Worm (Caenorhabditis elegans) whole organism, mixed stage, embryonic: ENCODE data around the gene nhr-97.

ENCODE experiments used
- M03D4.4 ChIP-seq: sonication (generic microtip); optimal IDR thresholded peaks from 2 replicates; lab custom pipeline; 2017; ENCODE audit warnings: mild to moderate bottlenecking, missing genetic modification characterization, missing compliant biosample characterization
- bed-3 ChIP-seq: fragments of 200-800 bp; sonication (Bioruptor generic); optimal IDR thresholded peaks from 3 replicates; lab custom pipeline; 2018; ENCODE audit warnings: mild to moderate bottlenecking, missing genetic modification characterization, moderate library complexity, missing compliant biosample characterization
- blmp-1 ChIP-seq: fragments of 150-350 bp; optimal IDR thresholded peaks from 2 replicates; lab custom pipeline; 2014; ENCODE audit warnings: missing biosample characterization, missing genetic modification characterization
- ceh-39 ChIP-seq: fragments of 150-350 bp; optimal IDR thresholded peaks from 2 replicates; lab custom pipeline; 2014; ENCODE audit warnings: missing biosample characterization, missing genetic modification characterization
- ceh-43 ChIP-seq: fragments of 200-800 bp; sonication (Bioruptor generic); optimal IDR thresholded peaks from 2 replicates; lab custom pipeline; 2018; ENCODE audit warnings: mild to moderate bottlenecking, missing genetic modification characterization, moderate library complexity, missing compliant biosample characterization
- ceh-83 ChIP-seq: fragments of 200-800 bp; sonication (Bioruptor generic); optimal IDR thresholded peaks from 2 replicates; lab custom pipeline; 2018; ENCODE audit warnings: mild to moderate bottlenecking, missing genetic modification characterization, missing compliant biosample characterization
- ces-1 ChIP-seq: fragments of 150-350 bp; optimal IDR thresholded peaks from 2 replicates; lab custom pipeline; 2014; ENCODE audit warnings: missing biosample characterization, missing genetic modification reagents, missing genetic modification characterization
- drap-1 ChIP-seq: fragments of 200-800 bp; sonication (Bioruptor generic); optimal IDR thresholded peaks from 3 replicates; lab custom pipeline; 2018; ENCODE audit warnings: mild to moderate bottlenecking, missing genetic modification characterization, missing compliant biosample characterization
- elt-1 ChIP-seq: sonication (generic microtip); optimal IDR thresholded peaks from 2 replicates; lab custom pipeline; 2017; ENCODE audit warnings: missing genetic modification characterization, mild to moderate bottlenecking, missing compliant biosample characterization, antibody characterized with exemption, moderate library complexity, borderline replicate concordance; ENCODE audit not compliant: insufficient read depth
- elt-3 ChIP-seq: fragments of 150-350 bp; optimal IDR thresholded peaks from 2 replicates; lab custom pipeline; 2014; ENCODE audit warnings: missing biosample characterization, missing genetic modification characterization
- flh-1 ChIP-seq: fragments of 200-800 bp; sonication (Bioruptor generic); optimal IDR thresholded peaks from 2 replicates; lab custom pipeline; 2018; ENCODE audit warnings: mild to moderate bottlenecking, missing genetic modification characterization, moderate library complexity, missing compliant biosample characterization
- ham-2 ChIP-seq: fragments of 200-800 bp; sonication (Bioruptor generic); optimal IDR thresholded peaks from 2 replicates; lab custom pipeline; 2018; ENCODE audit warnings: mild to moderate bottlenecking, missing genetic modification characterization, missing compliant biosample characterization
- hlh-1 ChIP-seq: fragments of 150-350 bp; optimal IDR thresholded peaks from 2 replicates; lab custom pipeline; 2014; ENCODE audit warnings: missing biosample characterization, missing genetic modification reagents, missing genetic modification characterization
- lin-13 ChIP-seq: fragments of 150-350 bp; optimal IDR thresholded peaks from 2 replicates; lab custom pipeline; 2014; ENCODE audit warnings: missing biosample characterization, missing genetic modification characterization
- lin-32 ChIP-seq: fragments of 200-800 bp; sonication (Bioruptor generic); optimal IDR thresholded peaks from 2 replicates; lab custom pipeline; 2018; ENCODE audit warnings: mild to moderate bottlenecking, missing genetic modification characterization, missing compliant biosample characterization
- mab-5 ChIP-seq: fragments of 150-350 bp; optimal IDR thresholded peaks from 2 replicates; lab custom pipeline; 2014; ENCODE audit warnings: missing biosample characterization, missing genetic modification characterization
- mep-1 ChIP-seq: fragments of 150-350 bp; optimal IDR thresholded peaks from 2 replicates; lab custom pipeline; 2017; ENCODE audit warnings: missing biosample characterization, missing genetic modification reagents, missing genetic modification characterization, inconsistent platforms
- nhr-12 ChIP-seq: fragments of 150-350 bp; optimal IDR thresholded peaks from 2 replicates; lab custom pipeline; 2014; ENCODE audit warnings: missing biosample characterization, missing genetic modification characterization
- nhr-2 ChIP-seq: fragments of 150-350 bp; optimal IDR thresholded peaks from 2 replicates; lab custom pipeline; 2014; ENCODE audit warnings: missing biosample characterization, missing genetic modification characterization
- nhr-237 ChIP-seq: fragments of 150-350 bp; optimal IDR thresholded peaks from 2 replicates; lab custom pipeline; 2014; ENCODE audit warnings: missing biosample characterization, missing genetic modification characterization
- nhr-76 ChIP-seq: sonication (generic microtip); optimal IDR thresholded peaks from 2 replicates; lab custom pipeline; 2017; ENCODE audit warnings: missing biosample characterization, missing genetic modification characterization
- pha-4 ChIP-seq: fragments of 150-350 bp; optimal IDR thresholded peaks from 2 replicates; lab custom pipeline; 2018; ENCODE audit warnings: missing biosample characterization, missing genetic modification reagents, missing genetic modification characterization
- sem-2 ChIP-seq: fragments of 200-800 bp; sonication (Bioruptor generic); optimal IDR thresholded peaks from 2 replicates; lab custom pipeline; 2018; ENCODE audit warnings: mild to moderate bottlenecking, missing genetic modification characterization, missing compliant biosample characterization
- snpc-4 ChIP-seq: fragments of 150-350 bp; optimal IDR thresholded peaks from 2 replicates; lab custom pipeline; 2014; ENCODE audit warnings: missing biosample characterization, missing genetic modification characterization
- sptf-1 ChIP-seq: sonication (generic microtip); optimal IDR thresholded peaks from 2 replicates; lab custom pipeline; 2017; ENCODE audit warnings: mild to moderate bottlenecking, missing genetic modification characterization, moderate library complexity, missing compliant biosample characterization
- tbx-8 ChIP-seq: fragments of 200-800 bp; sonication (Bioruptor generic); optimal IDR thresholded peaks from 2 replicates; lab custom pipeline; 2018; ENCODE audit warnings: mild to moderate bottlenecking, missing genetic modification characterization, moderate library complexity, missing compliant biosample characterization
- unc-120 ChIP-seq: sonication (generic microtip); optimal IDR thresholded peaks from 2 replicates; lab custom pipeline; 2017; ENCODE audit warnings: missing genetic modification characterization, missing compliant biosample characterization; ENCODE audit not compliant: poor library complexity, severe bottlenecking
- unc-62 ChIP-seq: fragments of 150-350 bp; optimal IDR thresholded peaks from 2 replicates; lab custom pipeline; 2014; ENCODE audit warnings: missing biosample characterization, missing genetic modification reagents, missing genetic modification characterization
- zip-8 ChIP-seq: fragments of 150-350 bp; optimal IDR thresholded peaks from 2 replicates; lab custom pipeline; 2014; ENCODE audit warnings: missing biosample characterization, missing genetic modification characterization
- ztf-11 ChIP-seq: fragments of 150-350 bp; optimal IDR thresholded peaks from 2 replicates; lab custom pipeline; 2014; ENCODE audit warnings: missing biosample characterization, missing genetic modification characterization

nhr-97 gene

ce11 chrIV:9801418-9801817 is 44.0 kb downstream of the nhr-97 start:
- no peak for TF ChIP-seq mep-1 (tag; lab: Kevin White, UChicago)
- no peak for TF ChIP-seq hlh-1
- TF ChIP-seq tbx-8 (GFP tag; lab: Kevin White, UChicago): no peak
- TF ChIP-seq lin-13: no peak
- no peak for TF ChIP-seq ceh-83
- TF ChIP-seq sptf-1 (tag; lab: Kevin White, UChicago): no peak
- TF ChIP-seq sem-2: no peak

ce11 chrIV:9802711-9803110 is 45.3 kb downstream of the nhr-97 start, which contains the start of gene fat-3:
Gene fat-3, plus strand, starts transcription at chrIV:9803023.
- no peak for TF ChIP-seq nhr-2
- TF ChIP-seq ceh-43 (GFP tag; lab: Kevin White, UChicago): no peak
- no peak for TF ChIP-seq sem-2
- no peak for TF ChIP-seq hlh-1
- no peak for TF ChIP-seq unc-62
- TF ChIP-seq drap-1: no peak
- TF ChIP-seq flh-1 (GFP tag; lab: Kevin White, UChicago): no peak
- no peak for TF ChIP-seq pha-4 (tag; lab: Kevin White, UChicago)
- TF ChIP-seq ztf-11 (tag; lab: Kevin White, UChicago): no peak
- no peak for TF ChIP-seq elt-1 (tag; lab: Kevin White, UChicago)
- TF ChIP-seq M03D4.4 (tag; lab: Kevin White, UChicago): no peak
- no peak for TF ChIP-seq sptf-1 (tag; lab: Kevin White, UChicago)
- no peak for TF ChIP-seq elt-3 (tag; lab: Kevin White, UChicago)
- no peak for TF ChIP-seq ceh-83
- TF ChIP-seq, all 35 proteins: peak for 0

ce11 chrIV:9803544-9803943 is 46.1 kb downstream of the nhr-97 start:
- peak; percentile 52 for TF ChIP-seq unc-120
- no peak for TF ChIP-seq hlh-1
- no peak for TF ChIP-seq nhr-76
- peak; percentile 66 for TF ChIP-seq ces-1 (GFP tag; lab: Kevin White, UChicago)
- no peak for TF ChIP-seq bed-3 (GFP tag; lab: Kevin White, UChicago)
- TF ChIP-seq elt-1 (tag; lab: Kevin White, UChicago): no peak
- TF ChIP-seq ceh-39: peak; percentile 53
- TF ChIP-seq nhr-12: no peak
- TF ChIP-seq, all 35 proteins: peak for 3

ce11 chrIV:9810633-9811032 is 53.2 kb downstream of the nhr-97 start, which contains the start of gene dct-15:
Gene dct-15, minus strand, starts transcription at chrIV:9810733.
- TF ChIP-seq nhr-237 (tag; lab: Kevin White, UChicago): no peak
- TF ChIP-seq, all 35 proteins: peak for 0

ce11 chrIV:9811487-9811886 is 54.0 kb downstream of the nhr-97 start:
- no peak for TF ChIP-seq mab-5
- no peak for TF ChIP-seq M03D4.4 (tag; lab: Kevin White, UChicago)
- no peak for TF ChIP-seq elt-1 (tag; lab: Kevin White, UChicago)
- TF ChIP-seq flh-1 (GFP tag; lab: Kevin White, UChicago): no peak
- TF ChIP-seq lin-32 (GFP tag; lab: Kevin White, UChicago): no peak
- TF ChIP-seq ceh-39: no peak
- no peak for TF ChIP-seq ham-2 (GFP tag; lab: Kevin White, UChicago)
- TF ChIP-seq elt-3 (tag; lab: Kevin White, UChicago): no peak
- no peak for TF ChIP-seq ceh-43 (GFP tag; lab: Kevin White, UChicago)
- no peak for TF ChIP-seq sem-2
- no peak for TF ChIP-seq blmp-1 (tag; lab: Kevin White, UChicago)
- TF ChIP-seq zip-8 (tag; lab: Kevin White, UChicago): no peak
- no peak for TF ChIP-seq snpc-4 (tag; lab: Kevin White, UChicago)
- TF ChIP-seq mep-1 (tag; lab: Kevin White, UChicago): no peak
- no peak for TF ChIP-seq ceh-83
- no peak for TF ChIP-seq unc-62
- TF ChIP-seq tbx-8 (GFP tag; lab: Kevin White, UChicago): no peak
- TF ChIP-seq, all 35 proteins: peak for 0
